Worm (Caenorhabditis elegans) whole organism, late embryonic: ENCODE data around the gene F26H11.4.

Experiments
- ama-1 ChIP-seq: fragments of 150-350 bp; optimal IDR thresholded peaks from 2 replicates; lab custom pipeline; 2014
- ceh-22 ChIP-seq: sonication (generic microtip); optimal IDR thresholded peaks from 2 replicates; lab custom pipeline; 2017; ENCODE audit warnings: missing biosample characterization, missing genetic modification characterization
- che-1 ChIP-seq: sonication (generic microtip); optimal IDR thresholded peaks from 2 replicates; lab custom pipeline; 2016; ENCODE audit warnings: mild to moderate bottlenecking, missing genetic modification characterization, missing compliant biosample characterization
- dve-1 ChIP-seq: sonication (generic microtip); optimal IDR thresholded peaks from 2 replicates; lab custom pipeline; 2017; ENCODE audit warnings: antibody characterized with exemption, mild to moderate bottlenecking, missing genetic modification characterization, missing compliant biosample characterization
- hlh-6 ChIP-seq: sonication (generic microtip); optimal IDR thresholded peaks from 2 replicates; lab custom pipeline; 2016; ENCODE audit warnings: missing genotype, missing genetic modification characterization, missing compliant biosample characterization
- nhr-11 ChIP-seq: fragments of 150-350 bp; optimal IDR thresholded peaks from 2 replicates; lab custom pipeline; 2014; ENCODE audit warnings: missing biosample characterization, missing genetic modification characterization
- odd-2 ChIP-seq: sonication (generic microtip); optimal IDR thresholded peaks from 2 replicates; lab custom pipeline; 2017; ENCODE audit warnings: antibody characterized with exemption, mild to moderate bottlenecking, missing genetic modification characterization, missing compliant biosample characterization
- pax-1 ChIP-seq: fragments of 150-350 bp; optimal IDR thresholded peaks from 2 replicates; lab custom pipeline; 2014; ENCODE audit warnings: missing biosample characterization, missing genetic modification characterization
- sox-4 ChIP-seq: sonication (generic microtip); optimal IDR thresholded peaks from 2 replicates; lab custom pipeline; 2017; ENCODE audit warnings: mild to moderate bottlenecking, missing genetic modification characterization, inconsistent platforms, missing compliant biosample characterization

ce11 chrII:14427714-14428113, 19.3 kb downstream of the F26H11.4 start:
- no peak for TF ChIP-seq dve-1 (tag; lab: Kevin White, UChicago)
- TF ChIP-seq odd-2 (tag; lab: Kevin White, UChicago) = no peak
- TF ChIP-seq nhr-11 (tag; lab: Kevin White, UChicago) = no peak
- no peak for TF ChIP-seq sox-4 (tag; lab: Kevin White, UChicago)
- no peak for TF ChIP-seq ceh-22
- no peak for TF ChIP-seq hlh-6 (tag; lab: Kevin White, UChicago)
- no peak for TF ChIP-seq che-1
- no peak for TF ChIP-seq pax-1 (tag; lab: Kevin White, UChicago)
- TF ChIP-seq ama-1 (lab: Kevin White, UChicago) = no peak
